Fruit fly (Drosophila melanogaster) whole organism, embryonic: ENCODE measurements around the gene CG9674.

Experiments
- Ada2b ChIP-seq: fragments of 200-800 bp; sonication (Bioruptor generic); IDR thresholded peaks from 2 replicates; pipeline ENCODE4 v1.3.6; 2022; ENCODE audit warnings: missing biosample characterization, missing genetic modification characterization
- CG10431 ChIP-seq: fragments of 200-800 bp; sonication (Bioruptor generic); optimal IDR thresholded peaks from 3 replicates; lab custom pipeline; 2018; ENCODE audit warnings: missing biosample characterization, mild to moderate bottlenecking, missing genetic modification characterization
- CG10654 ChIP-seq: fragments of 200-800 bp; sonication (Bioruptor generic); optimal IDR thresholded peaks from 2 replicates; lab custom pipeline; 2016; ENCODE audit warnings: missing biosample characterization, missing genetic modification characterization
- CG10979 ChIP-seq: fragments of 200-800 bp; sonication (Bioruptor generic); optimal IDR thresholded peaks from 2 replicates; lab custom pipeline; 2018; ENCODE audit warnings: missing biosample characterization, mild to moderate bottlenecking, missing genetic modification characterization, moderate library complexity
- CG12155 ChIP-seq: fragments of 200-800 bp; sonication (Bioruptor generic); optimal IDR thresholded peaks from 3 replicates; lab custom pipeline; 2016; ENCODE audit warnings: missing biosample characterization, missing genetic modification characterization
- CG13296 ChIP-seq: fragments of 200-800 bp; sonication (Bioruptor generic); optimal IDR thresholded peaks from 3 replicates; lab custom pipeline; 2018; ENCODE audit warnings: missing biosample characterization, mild to moderate bottlenecking, missing genetic modification characterization
- CG15479 ChIP-seq: fragments of 200-800 bp; sonication (Bioruptor generic); optimal IDR thresholded peaks from 3 replicates; lab custom pipeline; 2019; ENCODE audit warnings: missing biosample characterization, mild to moderate bottlenecking, missing genetic modification characterization, moderate library complexity
- CG16779 ChIP-seq: fragments of 200-800 bp; sonication (Bioruptor generic); IDR thresholded peaks from 2 replicates; pipeline ENCODE4 v1.3.6; 2022; ENCODE audit warnings: missing biosample characterization, missing genetic modification characterization
- CG18764 ChIP-seq: fragments of 200-800 bp; sonication (Bioruptor generic); optimal IDR thresholded peaks from 3 replicates; lab custom pipeline; 2016; ENCODE audit warnings: missing biosample characterization, missing genetic modification characterization
- CG3163 ChIP-seq: fragments of 200-800 bp; sonication (Bioruptor generic); optimal IDR thresholded peaks from 3 replicates; lab custom pipeline; 2016; ENCODE audit warnings: missing biosample characterization, missing genetic modification characterization
- CG34422 ChIP-seq: fragments of 200-800 bp; sonication (Bioruptor generic); IDR thresholded peaks from 3 replicates; pipeline ENCODE4 v1.3.6; 2022; ENCODE audit warnings: missing biosample characterization, missing genetic modification characterization
- CG6272 ChIP-seq: fragments of 200-800 bp; sonication (Bioruptor generic); IDR thresholded peaks from 2 replicates; pipeline ENCODE4 v1.3.6; 2022; ENCODE audit warnings: missing biosample characterization, missing genetic modification characterization
- CG6683 ChIP-seq: fragments of 200-800 bp; sonication (Bioruptor generic); optimal IDR thresholded peaks from 2 replicates; lab custom pipeline; 2017; ENCODE audit warnings: missing biosample characterization, mild to moderate bottlenecking, missing genetic modification characterization, missing genetic modification reagents
- CG7839 ChIP-seq: fragments of 200-800 bp; sonication (Bioruptor generic); optimal IDR thresholded peaks from 3 replicates; lab custom pipeline; 2018; ENCODE audit warnings: missing biosample characterization, mild to moderate bottlenecking, missing genetic modification characterization, moderate library complexity
- CG8359 ChIP-seq: fragments of 200-800 bp; sonication (Bioruptor generic); optimal IDR thresholded peaks from 2 replicates; lab custom pipeline; 2017; ENCODE audit warnings: missing biosample characterization, mild to moderate bottlenecking, missing genetic modification characterization, borderline replicate concordance
- CoRest ChIP-seq: fragments of 200-800 bp; sonication (Bioruptor generic); optimal IDR thresholded peaks from 3 replicates; lab custom pipeline; 2018; ENCODE audit warnings: missing biosample characterization, mild to moderate bottlenecking, missing genetic modification characterization, moderate library complexity
- Dek ChIP-seq: fragments of 200-800 bp; sonication (Bioruptor generic); optimal IDR thresholded peaks from 3 replicates; lab custom pipeline; 2019; ENCODE audit warnings: missing biosample characterization, mild to moderate bottlenecking, missing genetic modification characterization, moderate library complexity
- Drgx ChIP-seq: fragments of 200-800 bp; sonication (Bioruptor generic); IDR thresholded peaks from 2 replicates; pipeline ENCODE4 v1.3.6; 2022; ENCODE audit warnings: missing biosample characterization, missing genetic modification characterization
- E2f2 ChIP-seq: fragments of 200-800 bp; sonication (Bioruptor generic); IDR thresholded peaks from 2 replicates; pipeline ENCODE4 v1.3.6; 2022; ENCODE audit warnings: missing biosample characterization, missing genetic modification characterization
- Fer2 ChIP-seq: fragments of 200-800 bp; sonication (Bioruptor generic); optimal IDR thresholded peaks from 2 replicates; lab custom pipeline; 2018; ENCODE audit warnings: missing biosample characterization, mild to moderate bottlenecking, missing genetic modification characterization, moderate library complexity
- HHEX ChIP-seq: fragments of 200-800 bp; sonication (Bioruptor generic); optimal IDR thresholded peaks from 3 replicates; lab custom pipeline; 2017; ENCODE audit warnings: missing biosample characterization, mild to moderate bottlenecking, missing genetic modification characterization, missing genetic modification reagents
- Hr51 ChIP-seq, 2 experiments: fragments of 200-800 bp; sonication (Bioruptor generic); optimal IDR thresholded peaks; 2 replicates in 1 of 2; 3 replicates in 1 of 2; lab custom pipeline; 2016 to 2018; ENCODE audit warnings: missing biosample characterization in 2 of 2, missing genetic modification characterization in 2 of 2, mild to moderate bottlenecking in 1 of 2, moderate library complexity in 1 of 2
- Mrtf ChIP-seq: fragments of 200-800 bp; sonication (Bioruptor generic); IDR thresholded peaks from 3 replicates; pipeline ENCODE4 v1.3.6; 2022; ENCODE audit warnings: missing biosample characterization, missing genetic modification characterization
- Myb ChIP-seq: fragments of 200-800 bp; sonication (Bioruptor generic); optimal IDR thresholded peaks from 2 replicates; lab custom pipeline; 2016; ENCODE audit warnings: missing biosample characterization, missing genetic modification characterization
- Neu2 ChIP-seq: fragments of 200-800 bp; sonication (Bioruptor generic); optimal IDR thresholded peaks from 3 replicates; lab custom pipeline; 2016; ENCODE audit warnings: missing biosample characterization, missing genetic modification characterization, borderline replicate concordance
- NfI ChIP-seq: fragments of 200-800 bp; sonication (Bioruptor generic); optimal IDR thresholded peaks from 3 replicates; lab custom pipeline; 2018; ENCODE audit warnings: missing biosample characterization, mild to moderate bottlenecking, missing genetic modification characterization, moderate library complexity
- Oli ChIP-seq: fragments of 200-800 bp; sonication (Bioruptor generic); optimal IDR thresholded peaks from 2 replicates; lab custom pipeline; 2018; ENCODE audit warnings: missing biosample characterization, mild to moderate bottlenecking, missing genetic modification characterization, moderate library complexity
- Six4 ChIP-seq: fragments of 200-800 bp; sonication (Bioruptor generic); optimal IDR thresholded peaks from 2 replicates; lab custom pipeline; 2016; ENCODE audit warnings: missing biosample characterization, missing genetic modification characterization
- aop ChIP-seq: fragments of 200-800 bp; sonication (Bioruptor generic); IDR thresholded peaks from 2 replicates; pipeline ENCODE4 v1.3.6; 2022; ENCODE audit warnings: missing biosample characterization, missing genetic modification characterization
- ase ChIP-seq: fragments of 200-800 bp; sonication (Bioruptor generic); IDR thresholded peaks from 3 replicates; pipeline ENCODE4 v1.3.6; 2022; ENCODE audit warnings: missing biosample characterization, missing genetic modification characterization
- corto ChIP-seq: fragments of 200-800 bp; sonication (Bioruptor generic); optimal IDR thresholded peaks from 2 replicates; lab custom pipeline; 2016; ENCODE audit warnings: missing biosample characterization, mild to moderate bottlenecking, missing genetic modification characterization, moderate library complexity
- dpn ChIP-seq, 2 experiments: fragments of 200-800 bp; sonication (Bioruptor generic); optimal IDR thresholded peaks; 3 replicates each; lab custom pipeline; 2016; ENCODE audit warnings: missing biosample characterization in 2 of 2, missing genetic modification characterization in 2 of 2
- en ChIP-seq: fragments of 200-800 bp; sonication (Bioruptor generic); optimal IDR thresholded peaks from 2 replicates; lab custom pipeline; 2016; ENCODE audit warnings: missing biosample characterization, missing genetic modification characterization
- eyg ChIP-seq: fragments of 200-800 bp; sonication (Bioruptor generic); optimal IDR thresholded peaks from 3 replicates; lab custom pipeline; 2016; ENCODE audit warnings: missing biosample characterization, missing genetic modification characterization
- ftz-f1 ChIP-seq: fragments of 200-800 bp; sonication (Bioruptor generic); optimal IDR thresholded peaks from 2 replicates; lab custom pipeline; 2016; ENCODE audit warnings: missing biosample characterization, missing genetic modification characterization
- gsb-n ChIP-seq: fragments of 200-800 bp; sonication (Bioruptor generic); optimal IDR thresholded peaks from 3 replicates; lab custom pipeline; 2018; ENCODE audit warnings: missing biosample characterization, mild to moderate bottlenecking, missing genetic modification characterization
- her ChIP-seq: fragments of 200-800 bp; sonication (Bioruptor generic); optimal IDR thresholded peaks from 2 replicates; lab custom pipeline; 2016; ENCODE audit warnings: missing biosample characterization, missing genetic modification characterization
- kah ChIP-seq: fragments of 200-800 bp; sonication (Bioruptor generic); optimal IDR thresholded peaks from 2 replicates; lab custom pipeline; 2018; ENCODE audit warnings: missing biosample characterization, mild to moderate bottlenecking, missing genetic modification characterization
- lmd ChIP-seq: fragments of 200-800 bp; sonication (Bioruptor generic); IDR thresholded peaks from 2 replicates; pipeline ENCODE4 v1.3.6; 2022; ENCODE audit warnings: missing biosample characterization, missing genetic modification characterization
- maf-S ChIP-seq: fragments of 200-800 bp; sonication (Bioruptor generic); optimal IDR thresholded peaks from 2 replicates; lab custom pipeline; 2016; ENCODE audit warnings: missing biosample characterization, missing genetic modification characterization
- nerfin-1 ChIP-seq: fragments of 200-800 bp; sonication (Bioruptor generic); optimal IDR thresholded peaks from 3 replicates; lab custom pipeline; 2019; ENCODE audit warnings: missing biosample characterization, mild to moderate bottlenecking, missing genetic modification characterization, moderate library complexity
- nom ChIP-seq: fragments of 200-800 bp; sonication (Bioruptor generic); optimal IDR thresholded peaks from 2 replicates; lab custom pipeline; 2017; ENCODE audit warnings: missing biosample characterization, missing genetic modification characterization, mild to moderate bottlenecking, moderate library complexity, missing genetic modification reagents
- pros ChIP-seq: fragments of 200-800 bp; sonication (Bioruptor generic); optimal IDR thresholded peaks from 3 replicates; lab custom pipeline; 2019; ENCODE audit warnings: missing biosample characterization, mild to moderate bottlenecking, missing genetic modification characterization, moderate library complexity
- salm ChIP-seq: fragments of 200-800 bp; sonication (Bioruptor generic); optimal IDR thresholded peaks from 2 replicates; lab custom pipeline; 2018; ENCODE audit warnings: missing biosample characterization, mild to moderate bottlenecking, missing genetic modification characterization
- sens-2 ChIP-seq: fragments of 200-800 bp; sonication (Bioruptor generic); IDR thresholded peaks from 2 replicates; pipeline ENCODE4 v1.3.6; 2022; ENCODE audit warnings: missing biosample characterization, missing genetic modification characterization
- slbo ChIP-seq: fragments of 200-800 bp; sonication (Bioruptor generic); IDR thresholded peaks from 2 replicates; pipeline ENCODE4 v1.3.6; 2022; ENCODE audit warnings: missing biosample characterization, missing genetic modification characterization
- so ChIP-seq: fragments of 200-800 bp; sonication (Bioruptor generic); IDR thresholded peaks from 3 replicates; pipeline ENCODE4 v1.3.6; 2022; ENCODE audit warnings: missing biosample characterization, missing genetic modification characterization
- trh ChIP-seq: fragments of 200-800 bp; sonication (Bioruptor generic); optimal IDR thresholded peaks from 2 replicates; lab custom pipeline; 2016; ENCODE audit warnings: missing biosample characterization, missing genetic modification characterization
- twi ChIP-seq: fragments of 200-800 bp; optimal IDR thresholded peaks from 2 replicates; lab custom pipeline; 2019; ENCODE audit warnings: missing biosample characterization, mild to moderate bottlenecking, missing genetic modification characterization, moderate library complexity
- wek ChIP-seq: fragments of 200-800 bp; sonication (Bioruptor generic); optimal IDR thresholded peaks from 3 replicates; lab custom pipeline; 2018; ENCODE audit warnings: missing biosample characterization, mild to moderate bottlenecking, missing genetic modification characterization, moderate library complexity
- yki ChIP-seq: fragments of >200 bp; optimal IDR thresholded peaks from 3 replicates; lab custom pipeline; 2018
- zen ChIP-seq: fragments of 200-800 bp; sonication (Bioruptor generic); optimal IDR thresholded peaks from 3 replicates; lab custom pipeline; 2018; ENCODE audit warnings: missing biosample characterization, mild to moderate bottlenecking, missing genetic modification characterization, moderate library complexity

Gene CG9674

DNA sequence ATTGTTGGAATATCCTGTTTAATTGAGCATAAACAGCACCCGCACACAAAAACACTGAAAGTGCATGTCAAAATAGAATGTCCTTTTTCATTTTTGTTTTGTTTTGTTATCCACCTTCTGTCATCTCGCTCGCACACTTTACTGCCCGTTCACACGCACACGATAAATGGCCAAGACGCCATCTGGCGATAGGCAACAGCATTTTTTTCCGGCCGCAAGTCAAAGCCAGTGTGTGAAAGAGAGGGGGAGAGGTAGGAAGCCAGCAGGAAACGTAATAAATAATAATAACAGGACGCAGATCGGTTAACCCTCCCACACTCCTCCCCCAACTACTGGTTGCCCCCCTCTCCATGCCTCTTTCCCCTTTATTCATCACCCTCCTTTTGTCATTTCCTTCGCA, 37.7 kb downstream of the CG9674 start (continued):
- no peak for TF ChIP-seq Mrtf (GFP tag; lab: Robert Waterston, UW)
- no peak for TF ChIP-seq her (GFP tag; lab: Kevin White, UChicago)
- TF ChIP-seq Ada2b (GFP tag; lab: Robert Waterston, UW) = peak; percentile 7; the same call in 1 of the 2 replicates
- TF ChIP-seq sens-2 (GFP tag; lab: Robert Waterston, UW) = no peak
- peak; percentile 34 for TF ChIP-seq CG10431
- TF ChIP-seq CG15479 = peak; percentile 2
- TF ChIP-seq CoRest (tag; lab: Kevin White, UChicago) = no peak
- TF ChIP-seq CG6272 (GFP tag; lab: Robert Waterston, UW) = no peak
- TF ChIP-seq trh = no peak
- no peak for TF ChIP-seq en
- no peak for TF ChIP-seq lmd
- TF ChIP-seq kah (GFP tag; lab: Kevin White, UChicago) = peak; percentile 49
- no peak for TF ChIP-seq CG7839 (tag; lab: Kevin White, UChicago)
- TF ChIP-seq HHEX (GFP tag; lab: Kevin White, UChicago) = no peak
- no peak for TF ChIP-seq Neu2 (GFP tag; lab: Kevin White, UChicago)
- TF ChIP-seq CG6683 (GFP tag; lab: Kevin White, UChicago) = no peak
- TF ChIP-seq Oli (tag; lab: Kevin White, UChicago) = no peak
- no peak for TF ChIP-seq dpn (GFP tag; optimal IDR thresholded peaks at IDR 0.05; lab: Kevin White, UChicago)
- TF ChIP-seq ase (GFP tag; lab: Robert Waterston, UW) = peak; percentile 57; the same call in 2 of the 3 replicates
- no peak for TF ChIP-seq Fer2 (tag; lab: Kevin White, UChicago)
- TF ChIP-seq Drgx (GFP tag; lab: Robert Waterston, UW) = no peak
- no peak for TF ChIP-seq CG10654
- no peak for TF ChIP-seq CG18764 (GFP tag; lab: Kevin White, UChicago)
- no peak for TF ChIP-seq salm (tag; lab: Kevin White, UChicago)
- peak; percentile 59 for TF ChIP-seq pros (GFP tag; lab: Kevin White, UChicago)
- TF ChIP-seq CG3163 (GFP tag; lab: Kevin White, UChicago) = no peak
- TF ChIP-seq Six4 (GFP tag; lab: Kevin White, UChicago) = no peak
- no peak for TF ChIP-seq yki
- no peak for TF ChIP-seq CG16779 (GFP tag; lab: Robert Waterston, UW)
- TF ChIP-seq Hr51 (GFP tag; optimal IDR thresholded peaks at IDR 0.05; lab: Kevin White, UChicago) = no peak
- no peak for TF ChIP-seq aop (GFP tag; lab: Robert Waterston, UW)
- peak; percentile 47; the same call in 2 of the 3 replicates for TF ChIP-seq CG34422
- peak; percentile 73 for TF ChIP-seq CG10979 (tag; lab: Kevin White, UChicago)
- TF ChIP-seq E2f2 (GFP tag; lab: Robert Waterston, UW) = no peak
- no peak for TF ChIP-seq Myb (GFP tag; lab: Kevin White, UChicago)
- peak; percentile 16 for TF ChIP-seq CG13296
- TF ChIP-seq wek (GFP tag; lab: Kevin White, UChicago) = peak; percentile 61
- TF ChIP-seq NfI (GFP tag; lab: Kevin White, UChicago) = peak; percentile 31
- TF ChIP-seq CG8359 (GFP tag; lab: Kevin White, UChicago) = peak; percentile 52
- no peak for TF ChIP-seq corto
- TF ChIP-seq maf-S = no peak
- peak; percentile 60 for TF ChIP-seq nerfin-1
- TF ChIP-seq so (GFP tag; lab: Robert Waterston, UW) = peak; percentile 50; the same call in 1 of the 3 replicates
- TF ChIP-seq eyg (GFP tag; lab: Kevin White, UChicago) = no peak
- TF ChIP-seq nom (GFP tag; lab: Kevin White, UChicago) = peak; percentile 74
- no peak for TF ChIP-seq Dek (tag; lab: Kevin White, UChicago)
- no peak for TF ChIP-seq gsb-n (tag; lab: Kevin White, UChicago)
- no peak for TF ChIP-seq slbo (GFP tag; lab: Robert Waterston, UW)
- TF ChIP-seq ftz-f1 = no peak
- peak; percentile 63 for TF ChIP-seq twi (tag; lab: Kevin White, UChicago)
- TF ChIP-seq CG12155 = no peak
- peak; percentile 85 for TF ChIP-seq zen
